Fruit fly (Drosophila melanogaster): ENCODE results near the gene Rpn12.

Gene Rpn12

dm6 chr3L:16582678-16583315 is at the start of gene Rpn12:
Gene Rpn12, plus strand, starts transcription at chr3L:16583028.
- no peak for TF ChIP-seq CG4496 (GFP tag; IDR thresholded peaks at IDR 0.05)
- peak; percentile 32; the same call in 1 of the 2 replicates for TF ChIP-seq Ets98B (GFP tag; IDR thresholded peaks at IDR 0.05)
- no peak for TF ChIP-seq Pif1B (GFP tag; optimal IDR thresholded peaks at IDR 0.05)
- TF ChIP-seq CG8301 (tag; optimal IDR thresholded peaks at IDR 0.05), result no peak
- TF ChIP-seq CG15710 (tag; optimal IDR thresholded peaks at IDR 0.05), result peak; percentile 24
- TF ChIP-seq CG13204 (GFP tag; optimal IDR thresholded peaks at IDR 0.05), result no peak
- TF ChIP-seq Snoo (tag; optimal IDR thresholded peaks at IDR 0.05), result peak; percentile 12
- TF ChIP-seq CG32121 (GFP tag; IDR thresholded peaks at IDR 0.05), result 0 out of 2 replicates have a peak, but pooled peaks have one; percentile 20
- no peak for TF ChIP-seq fd96Ca (GFP tag; IDR thresholded peaks at IDR 0.05)
- no peak for TF ChIP-seq EcR (GFP tag; optimal IDR thresholded peaks at IDR 0.05)
- no peak for TF ChIP-seq D1 (tag; optimal IDR thresholded peaks at IDR 0.05)
- no peak for TF ChIP-seq CG9948 (tag; optimal IDR thresholded peaks at IDR 0.05)
- no peak for TF ChIP-seq CG17806 (tag; optimal IDR thresholded peaks at IDR 0.05)
- TF ChIP-seq rn (GFP tag; IDR thresholded peaks at IDR 0.05), result no peak
- no peak for TF ChIP-seq CG34367 (tag; optimal IDR thresholded peaks at IDR 0.05)

- no peak for TF ChIP-seq Pif1A (GFP tag; optimal IDR thresholded peaks at IDR 0.05)
- TF ChIP-seq CG8159 (tag; optimal IDR thresholded peaks at IDR 0.05), result peak; percentile 38
- peak; percentile 17 for TF ChIP-seq CG14655 (GFP tag; optimal IDR thresholded peaks at IDR 0.05)
- TF ChIP-seq CG8301 (tag; optimal IDR thresholded peaks at IDR 0.05), result peak; percentile 28
Observed at dm6 chr3L:16533932-16534331, 48.9 kb upstream of the Rpn12 start.

- TF ChIP-seq CG12605 (GFP tag; IDR thresholded peaks at IDR 0.05) (no peak), CG8301 (tag; optimal IDR thresholded peaks at IDR 0.05) (no peak), CG8159 (tag; optimal IDR thresholded peaks at IDR 0.05) (no peak), gl (tag; optimal IDR thresholded peaks at IDR 0.05) (no peak), fd96Ca (GFP tag; IDR thresholded peaks at IDR 0.05) (0 out of 3 replicates have a peak, but pooled peaks have one; percentile 17)
Observed at dm6 chr3L:16542998-16543624, 39.7 kb upstream of the Rpn12 start, which contains the start of gene CG43373. Gene CG43373, minus strand, starts transcription at chr3L:16543370.

dm6 chr3L:16544220-16544619 is 38.6 kb upstream of the Rpn12 start:
- TF ChIP-seq CG32121 (GFP tag; IDR thresholded peaks at IDR 0.05) (no peak), CG14655 (GFP tag; optimal IDR thresholded peaks at IDR 0.05) (no peak), EcR (GFP tag; optimal IDR thresholded peaks at IDR 0.05) (no peak), D1 (tag; optimal IDR thresholded peaks at IDR 0.05) (no peak), CG12605 (GFP tag; IDR thresholded peaks at IDR 0.05) (no peak), CG15710 (tag; optimal IDR thresholded peaks at IDR 0.05) (no peak)

- TF ChIP-seq CG14655 (GFP tag; optimal IDR thresholded peaks at IDR 0.05) (no peak), CG13204 (GFP tag; optimal IDR thresholded peaks at IDR 0.05) (no peak), D1 (tag; optimal IDR thresholded peaks at IDR 0.05) (no peak), CG34367 (tag; optimal IDR thresholded peaks at IDR 0.05) (no peak), CG32121 (GFP tag; IDR thresholded peaks at IDR 0.05) (no peak), CG10348 (GFP tag; IDR thresholded peaks at IDR 0.05) (no peak), fd96Ca (GFP tag; IDR thresholded peaks at IDR 0.05) (no peak), CG12605 (GFP tag; IDR thresholded peaks at IDR 0.05) (no peak)
Observed at dm6 chr3L:16545511-16545910, 37.3 kb upstream of the Rpn12 start, which contains the start of gene CG13033. Gene CG13033, minus strand, starts transcription at chr3L:16545628.

dm6 chr3L:16546159-16546558 is 36.7 kb upstream of the Rpn12 start:
- TF ChIP-seq CG17806 (tag; optimal IDR thresholded peaks at IDR 0.05), result no peak
- no peak for TF ChIP-seq CG14655 (GFP tag; optimal IDR thresholded peaks at IDR 0.05)
- no peak for TF ChIP-seq CG13204 (GFP tag; optimal IDR thresholded peaks at IDR 0.05)
- no peak for TF ChIP-seq CG4496 (GFP tag; IDR thresholded peaks at IDR 0.05)
- no peak for TF ChIP-seq gl (tag; optimal IDR thresholded peaks at IDR 0.05)
- TF ChIP-seq CG12605 (GFP tag; IDR thresholded peaks at IDR 0.05), result no peak
- no peak for TF ChIP-seq D1 (tag; optimal IDR thresholded peaks at IDR 0.05)
- no peak for TF ChIP-seq CG32121 (GFP tag; IDR thresholded peaks at IDR 0.05)
- TF ChIP-seq CG15710 (tag; optimal IDR thresholded peaks at IDR 0.05), result no peak
- TF ChIP-seq Snoo (tag; optimal IDR thresholded peaks at IDR 0.05), result no peak

- no peak for TF ChIP-seq CG34367 (tag; optimal IDR thresholded peaks at IDR 0.05)
- no peak for TF ChIP-seq Snoo (tag; optimal IDR thresholded peaks at IDR 0.05)
- TF ChIP-seq CG9948 (tag; optimal IDR thresholded peaks at IDR 0.05), result no peak
- no peak for TF ChIP-seq CG14655 (GFP tag; optimal IDR thresholded peaks at IDR 0.05)
Observed at dm6 chr3L:16556523-16556922, 26.3 kb upstream of the Rpn12 start, which contains the start of gene CG4229. Gene CG4229, plus strand, starts transcription at chr3L:16556823.

All from whole organism, pupa.